Fruit fly (Drosophila melanogaster) whole organism, pupa: ENCODE measurements around the gene Muted.
A peak's percentile ranks its signal among the peaks of the same experiment; 100 is the strongest.

Experiments used
- CG10348 ChIP-seq: fragments of 200-800 bp; sonication (Bioruptor generic); IDR thresholded peaks from 2 replicates; pipeline ENCODE4 v1.3.6; 2022; ENCODE audit warnings: missing biosample characterization, missing genetic modification characterization
- CG12605 ChIP-seq: fragments of 200-800 bp; sonication (Bioruptor generic); IDR thresholded peaks from 2 replicates; pipeline ENCODE4 v1.3.6; 2022; ENCODE audit warnings: missing biosample characterization, missing genetic modification characterization
- CG13204 ChIP-seq: fragments of 200-800 bp; sonication (Bioruptor generic); optimal IDR thresholded peaks from 2 replicates; lab custom pipeline; 2018; ENCODE audit warnings: missing biosample characterization, mild to moderate bottlenecking, missing genetic modification characterization, moderate library complexity
- CG14655 ChIP-seq: fragments of 200-800 bp; sonication (Bioruptor generic); optimal IDR thresholded peaks from 3 replicates; lab custom pipeline; 2017; ENCODE audit warnings: mild to moderate bottlenecking, missing biosample characterization, missing genetic modification reagents, missing genetic modification characterization
- CG15710 ChIP-seq: fragments of 200-800 bp; sonication (Bioruptor generic); optimal IDR thresholded peaks from 2 replicates; lab custom pipeline; 2018; ENCODE audit warnings: missing biosample characterization, mild to moderate bottlenecking, missing genetic modification characterization, moderate library complexity
- CG17806 ChIP-seq: fragments of 200-800 bp; sonication (Bioruptor generic); optimal IDR thresholded peaks from 2 replicates; lab custom pipeline; 2018; ENCODE audit warnings: missing biosample characterization, mild to moderate bottlenecking, missing genetic modification characterization, moderate library complexity
- CG32121 ChIP-seq: fragments of 200-800 bp; sonication (Bioruptor generic); IDR thresholded peaks from 2 replicates; pipeline ENCODE4 v1.3.6; 2022; ENCODE audit warnings: missing biosample characterization, missing genetic modification characterization
- CG34367 ChIP-seq: fragments of 200-800 bp; sonication (Bioruptor generic); optimal IDR thresholded peaks from 2 replicates; lab custom pipeline; 2018; ENCODE audit warnings: missing biosample characterization, mild to moderate bottlenecking, missing genetic modification characterization
- CG4496 ChIP-seq: fragments of 200-800 bp; sonication (Bioruptor generic); IDR thresholded peaks from 3 replicates; pipeline ENCODE4 v1.3.6; 2022; ENCODE audit warnings: missing biosample characterization, missing genetic modification characterization
- CG8159 ChIP-seq: fragments of 200-800 bp; sonication (Bioruptor generic); optimal IDR thresholded peaks from 3 replicates; lab custom pipeline; 2018; ENCODE audit warnings: missing biosample characterization, mild to moderate bottlenecking, missing genetic modification characterization, moderate library complexity
- CG8301 ChIP-seq: fragments of 200-800 bp; sonication (Bioruptor generic); optimal IDR thresholded peaks from 2 replicates; lab custom pipeline; 2018; ENCODE audit warnings: missing biosample characterization, mild to moderate bottlenecking, missing genetic modification characterization
- CG9948 ChIP-seq: fragments of 200-800 bp; sonication (Bioruptor generic); optimal IDR thresholded peaks from 2 replicates; lab custom pipeline; 2018; ENCODE audit warnings: missing biosample characterization, mild to moderate bottlenecking, missing genetic modification characterization, moderate library complexity
- D1 ChIP-seq: fragments of 200-800 bp; sonication (Bioruptor generic); optimal IDR thresholded peaks from 2 replicates; lab custom pipeline; 2018; ENCODE audit warnings: missing biosample characterization, mild to moderate bottlenecking, missing genetic modification characterization, moderate library complexity
- EcR ChIP-seq: fragments of 200-800 bp; sonication (Bioruptor generic); optimal IDR thresholded peaks from 3 replicates; lab custom pipeline; 2019; ENCODE audit warnings: missing biosample characterization, missing genetic modification characterization, mild to moderate bottlenecking, moderate library complexity, missing genetic modification reagents
- Ets98B ChIP-seq: fragments of 200-800 bp; sonication (Bioruptor generic); IDR thresholded peaks from 2 replicates; pipeline ENCODE4 v1.3.6; 2022; ENCODE audit warnings: missing biosample characterization, missing genetic modification characterization
- Pif1A ChIP-seq: fragments of 200-800 bp; sonication (Bioruptor generic); optimal IDR thresholded peaks from 3 replicates; lab custom pipeline; 2016; ENCODE audit warnings: missing biosample characterization, missing genetic modification characterization
- Pif1B ChIP-seq: fragments of 200-800 bp; sonication (Bioruptor generic); optimal IDR thresholded peaks from 3 replicates; lab custom pipeline; 2016; ENCODE audit warnings: missing biosample characterization, missing genetic modification characterization
- Snoo ChIP-seq: fragments of 200-800 bp; sonication (Bioruptor generic); optimal IDR thresholded peaks from 3 replicates; lab custom pipeline; 2017; ENCODE audit warnings: missing biosample characterization, mild to moderate bottlenecking, missing genetic modification characterization, inconsistent platforms
- fd96Ca ChIP-seq: fragments of 200-800 bp; sonication (Bioruptor generic); IDR thresholded peaks from 3 replicates; pipeline ENCODE4 v1.3.6; 2022; ENCODE audit warnings: missing biosample characterization, missing genetic modification characterization
- gl ChIP-seq: fragments of 200-800 bp; sonication (Bioruptor generic); optimal IDR thresholded peaks from 2 replicates; lab custom pipeline; 2018; ENCODE audit warnings: missing biosample characterization, mild to moderate bottlenecking, missing genetic modification characterization
- rn ChIP-seq: fragments of 200-800 bp; sonication (Bioruptor generic); IDR thresholded peaks from 2 replicates; pipeline ENCODE4 v1.3.6; 2022; ENCODE audit warnings: missing biosample characterization, missing genetic modification characterization

Gene Muted

DNA sequence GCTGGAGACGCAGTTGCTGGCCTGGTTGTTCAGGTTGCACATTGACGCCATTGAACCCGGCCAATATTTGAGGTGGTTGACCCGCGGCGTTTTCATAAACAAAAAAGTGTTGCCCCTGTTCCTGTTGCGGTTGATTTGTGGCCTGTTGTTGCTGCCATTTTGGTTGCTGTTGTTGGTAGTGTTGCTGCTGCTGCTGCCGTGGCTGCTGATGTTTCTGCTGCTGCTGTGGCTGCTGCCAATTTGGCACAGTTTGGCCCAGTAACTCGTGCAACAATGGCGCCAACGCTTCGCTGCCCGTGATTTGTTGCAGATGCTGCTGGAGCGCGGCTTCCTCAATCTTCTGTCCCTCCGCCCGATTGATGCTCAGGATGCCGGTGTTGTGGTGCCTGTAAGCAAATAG is 20.8 kb upstream of the Muted start:
- TF ChIP-seq CG15710 (tag; lab: Kevin White, UChicago): no peak
- TF ChIP-seq D1 (tag; lab: Kevin White, UChicago): no peak
- no peak for TF ChIP-seq CG8159
- TF ChIP-seq CG34367 (tag; lab: Kevin White, UChicago): no peak

- TF ChIP-seq CG4496 (GFP tag; lab: Robert Waterston, UW) (no peak), CG10348 (GFP tag; lab: Robert Waterston, UW) (no peak), CG9948 (tag; lab: Kevin White, UChicago) (no peak), gl (no peak), CG13204 (GFP tag; lab: Kevin White, UChicago) (no peak), fd96Ca (GFP tag; lab: Robert Waterston, UW) (no peak), D1 (tag; lab: Kevin White, UChicago) (no peak), CG15710 (tag; lab: Kevin White, UChicago) (no peak), CG17806 (tag; lab: Kevin White, UChicago) (no peak), CG12605 (GFP tag; lab: Robert Waterston, UW) (no peak), Ets98B (GFP tag; lab: Robert Waterston, UW) (no peak), CG14655 (GFP tag; lab: Kevin White, UChicago) (no peak)
- TF ChIP-seq, all 21 proteins: peak for 0
Measured at dm6 chr3R:22342151-22342550, 20.3 kb upstream of the Muted start, which contains the start of gene CG5386. TSS of gene CG5386 (minus strand) at chr3R:22342251.

DNA sequence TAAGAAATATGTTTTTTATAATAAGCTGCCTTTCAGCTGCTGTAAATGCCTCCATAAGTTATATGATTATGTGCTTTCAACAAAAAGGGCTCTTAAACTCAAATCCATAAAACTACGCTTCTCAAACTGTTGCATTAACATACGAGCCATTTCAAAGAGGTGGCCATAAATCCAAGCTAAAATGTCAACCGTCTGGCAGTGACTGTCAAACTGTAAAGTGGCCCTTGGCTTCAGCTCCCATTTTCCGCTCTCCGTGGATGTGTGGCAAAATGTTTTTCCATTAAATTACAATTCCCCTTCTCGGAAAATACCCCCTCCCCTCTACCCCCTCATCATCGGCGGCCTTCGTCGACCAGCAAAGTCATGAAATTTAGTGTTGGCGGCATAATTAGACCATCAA is 19.7 kb upstream of the Muted start:
- TF ChIP-seq CG17806 (tag; lab: Kevin White, UChicago): no peak
- TF ChIP-seq fd96Ca (GFP tag; lab: Robert Waterston, UW): no peak
- no peak for TF ChIP-seq rn
- TF ChIP-seq CG12605 (GFP tag; lab: Robert Waterston, UW): no peak
- no peak for TF ChIP-seq CG32121 (GFP tag; lab: Robert Waterston, UW)
- TF ChIP-seq Pif1B (GFP tag; lab: Kevin White, UChicago): no peak
- TF ChIP-seq CG10348 (GFP tag; lab: Robert Waterston, UW): no peak
- no peak for TF ChIP-seq CG4496 (GFP tag; lab: Robert Waterston, UW)
- no peak for TF ChIP-seq EcR (GFP tag; lab: Kevin White, UChicago)
- TF ChIP-seq CG9948 (tag; lab: Kevin White, UChicago): no peak
- TF ChIP-seq gl: no peak
- TF ChIP-seq CG14655 (GFP tag; lab: Kevin White, UChicago): no peak
- TF ChIP-seq CG8301: no peak
- TF ChIP-seq CG8159: no peak
- TF ChIP-seq Pif1A (GFP tag; lab: Kevin White, UChicago): no peak
- no peak for TF ChIP-seq Snoo (tag; lab: Kevin White, UChicago)

- TF ChIP-seq EcR (GFP tag; lab: Kevin White, UChicago) (no peak), CG32121 (GFP tag; lab: Robert Waterston, UW) (no peak), CG9948 (tag; lab: Kevin White, UChicago) (no peak), CG8159 (no peak), D1 (tag; lab: Kevin White, UChicago) (no peak), rn (no peak)
- TF ChIP-seq, all 21 proteins: peak for 0
Measured at dm6 chr3R:22351396-22351795, 11.0 kb upstream of the Muted start, which contains the start of gene rdhB. TSS of gene rdhB (plus strand) at chr3R:22351696.

- TF ChIP-seq EcR (GFP tag; lab: Kevin White, UChicago): peak; percentile 79
- no peak for TF ChIP-seq fd96Ca (GFP tag; lab: Robert Waterston, UW)
- TF ChIP-seq Snoo (tag; lab: Kevin White, UChicago): peak; percentile 8
Measured at dm6 chr3R:22356464-22357410, 5.7 kb upstream of the Muted start, which contains the start of gene Sar1. TSS of gene Sar1 (plus strand) at chr3R:22356685.

DNA sequence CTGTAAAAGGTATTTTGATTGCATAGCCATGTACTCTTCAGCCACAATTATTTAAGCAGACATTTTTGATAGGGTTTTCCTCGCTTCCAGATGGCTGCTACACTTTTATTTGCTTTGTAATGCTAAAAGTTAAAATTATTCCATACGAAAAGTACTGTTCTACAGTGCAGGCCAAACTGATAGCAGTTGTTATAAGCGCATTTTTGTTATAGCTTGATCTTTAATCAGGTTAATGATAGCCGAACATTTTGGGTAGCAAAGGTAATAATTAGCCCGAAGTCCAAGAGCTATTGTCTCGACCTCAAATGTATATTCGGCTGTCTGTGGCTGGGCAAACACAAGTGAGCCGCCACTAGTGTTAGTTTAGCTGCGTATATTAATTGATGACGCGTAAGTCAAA is 4.5 kb upstream of the Muted start:
- TF ChIP-seq Pif1A (GFP tag; lab: Kevin White, UChicago): no peak
- no peak for TF ChIP-seq D1 (tag; lab: Kevin White, UChicago)
- no peak for TF ChIP-seq CG9948 (tag; lab: Kevin White, UChicago)
- no peak for TF ChIP-seq EcR (GFP tag; lab: Kevin White, UChicago)
- TF ChIP-seq Snoo (tag; lab: Kevin White, UChicago): no peak
- TF ChIP-seq Ets98B (GFP tag; lab: Robert Waterston, UW): no peak
- no peak for TF ChIP-seq CG17806 (tag; lab: Kevin White, UChicago)
- TF ChIP-seq CG15710 (tag; lab: Kevin White, UChicago): no peak
- no peak for TF ChIP-seq fd96Ca (GFP tag; lab: Robert Waterston, UW)
- TF ChIP-seq CG10348 (GFP tag; lab: Robert Waterston, UW): no peak
- TF ChIP-seq CG14655 (GFP tag; lab: Kevin White, UChicago): no peak
- no peak for TF ChIP-seq rn
- no peak for TF ChIP-seq CG8301
- no peak for TF ChIP-seq CG13204 (GFP tag; lab: Kevin White, UChicago)
- TF ChIP-seq CG34367 (tag; lab: Kevin White, UChicago): no peak
- no peak for TF ChIP-seq Pif1B (GFP tag; lab: Kevin White, UChicago)
- TF ChIP-seq gl: no peak
